Fruit fly (Drosophila melanogaster) S2 (cell line): ENCODE results near the gene CG14731.

Experiments
- CG8478 ChIP-seq: fragments of >200 bp; optimal IDR thresholded peaks from 2 replicates; lab custom pipeline; 2018
- CTCF ChIP-seq, 2 experiments: fragments of >200 bp; optimal IDR thresholded peaks; 2 replicates each; lab custom pipeline; 2018

Gene CG14731

DNA sequence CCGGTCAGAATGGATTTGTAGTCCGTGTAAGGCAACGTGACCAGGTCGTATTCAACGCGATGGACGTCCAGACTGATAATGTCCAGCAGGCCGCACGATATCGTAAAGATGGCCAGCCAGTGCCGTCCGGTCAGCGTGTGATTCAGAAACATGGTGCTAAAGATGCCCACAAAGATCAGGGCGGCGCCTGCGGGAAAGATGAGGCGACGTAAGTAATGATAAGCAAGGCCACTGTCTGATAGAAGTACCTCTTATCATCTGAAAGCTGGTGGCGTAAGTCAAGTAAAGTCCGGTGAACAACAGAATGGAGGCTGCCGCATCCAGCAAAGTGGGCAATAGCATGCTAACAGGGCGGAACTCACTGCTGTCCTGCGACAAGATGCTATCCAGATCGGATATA lies 42.8 kb downstream of the CG14731 start:
- TF ChIP-seq CG8478 (lab: Kevin White, UChicago): no peak
- no peak for TF ChIP-seq CTCF (optimal IDR thresholded peaks at IDR 0.05; lab: Kevin White, UChicago)

DNA sequence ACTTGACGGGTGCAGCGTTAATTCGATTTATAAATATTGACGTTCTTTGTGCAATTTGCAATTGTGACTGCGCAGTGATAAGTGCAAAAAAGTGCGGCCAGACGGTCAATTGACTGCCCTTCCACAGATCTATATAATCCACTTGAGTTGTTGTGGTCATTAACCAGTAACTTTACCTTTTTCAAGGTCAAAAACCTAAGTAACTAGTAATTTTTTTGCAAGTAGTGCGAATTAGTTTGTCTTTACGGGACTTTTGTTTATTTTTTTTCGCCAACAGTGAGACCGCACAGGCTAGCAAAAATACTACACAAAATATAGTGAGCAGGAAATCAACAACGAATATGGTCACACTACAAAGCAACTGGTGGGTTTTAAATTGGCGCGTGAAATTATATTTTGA lies 43.6 kb downstream of the CG14731 start, which contains the start of gene Tango9:
TSS of gene Tango9 (minus strand) at position 280 of the 400 bp plus-strand sequence.
- no peak for TF ChIP-seq CTCF (optimal IDR thresholded peaks at IDR 0.05; lab: Kevin White, UChicago)
- TF ChIP-seq CG8478 (lab: Kevin White, UChicago): no peak

DNA sequence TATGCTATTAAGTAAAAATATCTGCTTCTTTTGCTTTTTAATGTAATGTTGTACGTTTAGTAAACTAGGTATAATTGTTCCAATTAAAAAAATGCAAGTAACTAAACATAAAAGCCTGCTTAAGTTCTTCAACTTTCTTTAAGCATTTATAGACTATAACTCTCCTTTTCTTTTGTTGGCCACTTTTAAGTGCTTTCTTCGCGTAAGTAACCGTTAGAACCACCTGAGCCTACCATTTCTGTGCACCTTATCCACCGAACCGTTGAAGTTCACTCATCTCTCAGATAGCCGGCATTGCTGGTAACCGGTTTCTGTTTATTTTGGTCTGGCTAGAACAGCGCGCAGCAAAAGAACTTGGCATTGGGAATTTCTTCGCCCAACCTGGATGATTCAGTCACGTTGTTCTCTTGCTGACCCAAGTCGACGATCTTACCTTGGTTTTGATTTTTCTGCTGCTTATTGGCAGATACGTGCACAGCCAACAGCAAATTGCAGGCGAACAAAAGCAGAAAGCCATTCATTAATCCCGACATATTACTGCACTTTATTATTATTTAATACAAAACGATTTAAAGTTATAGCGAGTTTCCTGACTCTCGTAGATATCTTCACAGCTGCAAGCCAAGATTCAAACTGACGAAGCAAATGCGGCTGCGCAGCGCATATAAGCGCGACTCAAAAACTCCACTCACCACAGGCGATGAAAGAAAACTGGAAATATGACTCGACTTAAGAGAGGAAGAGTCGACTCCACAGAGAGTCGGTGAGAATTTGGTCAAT lies 45.7 kb downstream of the CG14731 start, which contains the start of gene CG10005:
TSS of gene CG10005 (minus strand) at position 642 of the 780 bp plus-strand sequence.
- TF ChIP-seq CG8478 (lab: Kevin White, UChicago) (no peak), CTCF (optimal IDR thresholded peaks at IDR 0.05; lab: Kevin White, UChicago) (no peak)

DNA sequence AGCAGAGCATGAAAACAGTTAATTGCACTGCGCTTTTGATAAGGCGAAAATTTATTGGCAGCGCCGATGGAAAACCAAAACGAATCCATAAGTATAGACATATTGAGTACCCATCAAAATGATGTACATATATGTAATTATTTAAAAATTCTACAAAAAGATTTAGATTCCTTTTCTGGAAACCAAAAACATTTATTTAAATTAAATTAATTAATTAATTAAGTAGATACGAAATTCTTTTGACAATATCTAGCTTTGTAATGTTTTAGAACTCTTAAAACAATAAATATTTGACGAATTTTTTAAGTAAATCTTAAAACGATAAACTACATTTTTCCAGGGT lies 46.2 kb downstream of the CG14731 start:
- no peak for TF ChIP-seq CTCF (optimal IDR thresholded peaks at IDR 0.05; lab: Kevin White, UChicago)
- TF ChIP-seq CG8478 (lab: Kevin White, UChicago): no peak

DNA sequence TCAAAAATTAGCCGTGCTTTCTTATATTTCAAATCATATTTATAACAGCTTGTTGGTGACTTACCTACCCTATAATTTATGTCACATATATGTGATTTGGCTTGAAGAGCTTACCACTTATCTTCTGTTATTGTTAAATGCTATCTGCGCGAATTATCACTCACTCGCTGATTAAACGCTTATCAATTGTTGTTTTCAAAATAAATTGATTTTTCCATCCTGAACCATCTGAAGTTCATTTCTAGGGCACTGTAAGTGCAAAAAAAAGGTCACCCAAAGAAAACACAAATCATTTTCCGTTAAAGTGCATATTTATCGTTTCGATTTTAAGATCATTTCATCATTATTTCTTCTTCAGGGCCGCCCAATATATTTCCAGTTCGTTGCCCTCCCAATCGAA lies 47.2 kb downstream of the CG14731 start:
- no peak for TF ChIP-seq CTCF (optimal IDR thresholded peaks at IDR 0.05; lab: Kevin White, UChicago)
- TF ChIP-seq CG8478 (lab: Kevin White, UChicago): no peak

DNA sequence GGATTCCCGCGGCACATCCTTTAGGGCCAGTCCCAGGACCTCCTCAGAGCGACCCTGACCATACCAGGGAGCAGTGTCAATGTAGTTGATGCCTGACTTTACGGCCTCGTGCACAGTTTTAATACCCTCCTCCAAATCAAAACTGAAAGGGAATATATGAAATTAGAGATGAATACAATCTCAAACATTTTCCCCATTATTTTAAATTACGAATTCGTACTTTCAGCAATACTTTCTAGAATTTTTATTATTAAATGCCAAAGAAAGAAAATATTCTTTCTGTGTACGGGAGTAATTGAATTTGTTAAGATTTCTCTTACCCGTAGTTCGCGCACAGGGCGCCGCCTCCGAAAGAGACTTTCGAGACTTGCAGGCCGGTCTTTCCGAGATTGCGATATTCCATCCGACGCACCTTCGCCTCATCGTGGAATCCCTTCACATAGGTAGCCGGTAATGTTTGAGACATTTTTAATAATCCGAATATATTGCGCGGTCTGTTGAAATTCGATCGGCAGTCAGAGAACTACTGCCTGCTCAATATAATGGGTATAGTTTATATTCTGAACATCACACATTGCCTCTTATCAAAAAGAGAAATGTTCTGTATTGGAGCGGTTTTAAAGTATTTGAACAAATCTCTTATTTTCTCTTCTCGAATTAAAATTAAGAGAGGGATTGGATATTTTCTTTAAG lies 49.0 kb downstream of the CG14731 start, which contains the start of gene CG18547:
TSS of gene CG18547 (minus strand) at position 512 of the 693 bp plus-strand sequence.
- TF ChIP-seq CTCF (optimal IDR thresholded peaks at IDR 0.05; lab: Kevin White, UChicago): no peak
- no peak for TF ChIP-seq CG8478 (lab: Kevin White, UChicago)

DNA sequence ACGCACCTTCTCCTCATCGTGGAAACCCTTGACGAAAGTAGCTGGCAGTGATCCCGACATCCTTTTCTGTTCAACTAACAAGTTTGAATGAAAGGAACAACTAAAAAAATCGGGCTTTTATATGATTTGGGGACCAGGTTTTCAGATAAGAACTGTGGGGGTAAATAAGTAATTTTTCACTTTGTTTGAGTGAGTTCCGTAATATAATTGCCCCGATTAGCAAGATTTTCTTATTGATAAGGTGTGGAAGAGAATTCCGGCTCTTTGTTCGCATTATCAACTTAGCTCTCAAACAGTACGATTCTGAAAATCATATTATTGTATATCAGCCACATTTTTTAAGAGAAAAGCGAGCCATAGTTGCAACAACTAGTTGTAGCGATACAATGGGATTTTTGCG lies 50.9 kb downstream of the CG14731 start, which contains the start of gene CG12224:
TSS of gene CG12224 (minus strand) at position 101 of the 400 bp plus-strand sequence.
- TF ChIP-seq CG8478 (lab: Kevin White, UChicago) (no peak), CTCF (optimal IDR thresholded peaks at IDR 0.05; lab: Kevin White, UChicago) (no peak)

DNA sequence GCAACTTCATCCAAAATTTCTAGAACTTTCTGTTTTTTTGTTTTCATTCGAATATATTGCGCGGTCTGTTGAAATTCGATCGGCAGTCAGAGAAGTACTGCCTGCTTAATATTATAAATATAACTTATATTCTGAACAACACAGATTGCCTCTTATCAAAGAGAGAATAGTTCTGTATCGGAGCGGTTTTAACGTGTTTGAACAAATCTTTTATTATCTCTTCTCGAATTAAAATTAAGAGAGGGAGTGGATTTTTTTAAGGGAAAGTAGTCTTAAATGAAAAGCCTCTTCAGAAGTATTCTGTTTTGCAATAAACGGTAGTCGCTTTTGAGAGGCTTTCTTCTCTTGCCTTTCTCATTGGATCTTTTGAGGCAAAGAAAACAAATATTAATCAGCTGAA lies 51.5 kb downstream of the CG14731 start:
- TF ChIP-seq CTCF (optimal IDR thresholded peaks at IDR 0.05; lab: Kevin White, UChicago): no peak
